Fruit fly (Drosophila melanogaster): ENCODE measurements around the gene CG32486.

CG32486 gene

dm6 chr3L:3090581-3091345, 20.1 kb upstream of the CG32486 start (continued):
- no peak for TF ChIP-seq salm (tag; optimal IDR thresholded peaks at IDR 0.05)
- TF ChIP-seq gem (tag; optimal IDR thresholded peaks at IDR 0.05) = no peak
- TF ChIP-seq org-1 (GFP tag; optimal IDR thresholded peaks at IDR 0.05) = no peak
- peak; percentile 48 for TF ChIP-seq zen (tag; optimal IDR thresholded peaks at IDR 0.05)
- no peak for TF ChIP-seq esg (GFP tag; conservative IDR thresholded peaks at IDR 0.05)
- no peak for TF ChIP-seq Gsc (GFP tag; IDR thresholded peaks at IDR 0.05)
- no peak for TF ChIP-seq psq (GFP tag; optimal IDR thresholded peaks at IDR 0.05)
- peak; percentile 97 for TF ChIP-seq E2f2 (GFP tag; IDR thresholded peaks at IDR 0.05)
- TF ChIP-seq CG32767 (GFP tag; IDR thresholded peaks at IDR 0.05) = no peak
- peak; percentile 61 for TF ChIP-seq chn (GFP tag; optimal IDR thresholded peaks at IDR 0.05)
- no peak for TF ChIP-seq CG10274 (GFP tag; optimal IDR thresholded peaks at IDR 0.05)
- TF ChIP-seq CkIIα-i1 (GFP tag; IDR thresholded peaks at IDR 0.05) = no peak
- TF ChIP-seq maf-S (GFP tag; optimal IDR thresholded peaks at IDR 0.05) = peak; percentile 56
- peak; percentile 30 for TF ChIP-seq Bteb2 (GFP tag; optimal IDR thresholded peaks at IDR 0.05)
- peak; percentile 59 for TF ChIP-seq Camta (GFP tag; optimal IDR thresholded peaks at IDR 0.05)
- peak; percentile 56 for TF ChIP-seq CG18262 (tag; optimal IDR thresholded peaks at IDR 0.05)
- TF ChIP-seq CG18476 (GFP tag; optimal IDR thresholded peaks at IDR 0.05) = peak; percentile 5
- no peak for TF ChIP-seq p53 (GFP tag; optimal IDR thresholded peaks at IDR 0.05)
- TF ChIP-seq CG13296 (GFP tag; optimal IDR thresholded peaks at IDR 0.05) = no peak
- TF ChIP-seq al (GFP tag; IDR thresholded peaks at IDR 0.05) = no peak
- no peak for TF ChIP-seq ab (GFP tag; optimal IDR thresholded peaks at IDR 0.05)
- TF ChIP-seq CG1024 (GFP tag; IDR thresholded peaks at IDR 0.05) = peak; percentile 67
- no peak; the same call in 1 of the 2 replicates for TF ChIP-seq MBD-R2 (GFP tag; IDR thresholded peaks at IDR 0.05)
- TF ChIP-seq Xbp1 (GFP tag; optimal IDR thresholded peaks at IDR 0.05) = peak; percentile 45
- peak; percentile 25; the same call in 1 of the 2 replicates for TF ChIP-seq CG32772 (GFP tag; IDR thresholded peaks at IDR 0.05)
- no peak for TF ChIP-seq crc (GFP tag; optimal IDR thresholded peaks at IDR 0.05)
- TF ChIP-seq Nf-YC (tag; optimal IDR thresholded peaks at IDR 0.05) = no peak
- peak; percentile 9 for TF ChIP-seq CG1602 (GFP tag; optimal IDR thresholded peaks at IDR 0.05)
- TF ChIP-seq wdn (GFP tag; IDR thresholded peaks at IDR 0.05) = no peak
- no peak for TF ChIP-seq trh (GFP tag; optimal IDR thresholded peaks at IDR 0.05)
- TF ChIP-seq Abd-B (GFP tag; optimal IDR thresholded peaks at IDR 0.05) = no peak
- TF ChIP-seq Hr51 (GFP tag; optimal IDR thresholded peaks at IDR 0.05) = no peak
- peak; percentile 70 for TF ChIP-seq CG10209 (GFP tag; optimal IDR thresholded peaks at IDR 0.05)
- no peak for TF ChIP-seq tna (GFP tag; IDR thresholded peaks at IDR 0.05; ENCODE audit: partially characterized antibody)
- TF ChIP-seq CG2712 (tag; optimal IDR thresholded peaks at IDR 0.05) = peak; percentile 54
- TF ChIP-seq CG18619 (GFP tag; optimal IDR thresholded peaks at IDR 0.05) = no peak
- no peak for TF ChIP-seq ham (GFP tag; IDR thresholded peaks at IDR 0.05)
- TF ChIP-seq CG30403 (GFP tag; optimal IDR thresholded peaks at IDR 0.05) = peak; percentile 29
- TF ChIP-seq lmd (GFP tag; IDR thresholded peaks at IDR 0.05) = 0 out of 2 replicates have a peak, but pooled peaks have one; percentile 14
- TF ChIP-seq CG8359 (GFP tag; optimal IDR thresholded peaks at IDR 0.05; ENCODE audit: borderline replicate concordance) = no peak
- no peak for TF ChIP-seq CG9817 (tag; optimal IDR thresholded peaks at IDR 0.05)
- no peak for TF ChIP-seq CG31365 (tag; optimal IDR thresholded peaks at IDR 0.05)
- peak; percentile 55; the same call in 1 of the 2 replicates for TF ChIP-seq CG13287 (GFP tag; IDR thresholded peaks at IDR 0.05; ENCODE audit: partially characterized antibody)
- peak; percentile 38 for TF ChIP-seq Antp (GFP tag; optimal IDR thresholded peaks at IDR 0.05)
- TF ChIP-seq Nf-YA (GFP tag; IDR thresholded peaks at IDR 0.05) = peak; percentile 69
- TF ChIP-seq Sin3A (optimal IDR thresholded peaks at IDR 0.05) = no peak
- TF ChIP-seq dysf (GFP tag; IDR thresholded peaks at IDR 0.05) = peak; percentile 17; the same call in 1 of the 3 replicates
- peak; percentile 37 for TF ChIP-seq ems (GFP tag; optimal IDR thresholded peaks at IDR 0.05)
- TF ChIP-seq CG18599 (GFP tag; optimal IDR thresholded peaks at IDR 0.05) = peak; percentile 31
- peak; percentile 1 for TF ChIP-seq trem (tag; optimal IDR thresholded peaks at IDR 0.05)

Data from whole organism, embryonic.